Worm (Caenorhabditis elegans) whole organism, mixed stage, embryonic: Measurements from ENCODE around the gene rpl-26.
A peak's percentile ranks its signal among the peaks of the same experiment; 100 is the strongest.

Experiments used
- M03D4.4 ChIP-seq: sonication (generic microtip); optimal IDR thresholded peaks from 2 replicates; lab custom pipeline; 2017; ENCODE audit warnings: mild to moderate bottlenecking, missing genetic modification characterization, missing compliant biosample characterization
- bed-3 ChIP-seq: fragments of 200-800 bp; sonication (Bioruptor generic); optimal IDR thresholded peaks from 3 replicates; lab custom pipeline; 2018; ENCODE audit warnings: mild to moderate bottlenecking, missing genetic modification characterization, moderate library complexity, missing compliant biosample characterization
- blmp-1 ChIP-seq: fragments of 150-350 bp; optimal IDR thresholded peaks from 2 replicates; lab custom pipeline; 2014; ENCODE audit warnings: missing biosample characterization, missing genetic modification characterization
- ceh-39 ChIP-seq: fragments of 150-350 bp; optimal IDR thresholded peaks from 2 replicates; lab custom pipeline; 2014; ENCODE audit warnings: missing biosample characterization, missing genetic modification characterization
- ceh-43 ChIP-seq: fragments of 200-800 bp; sonication (Bioruptor generic); optimal IDR thresholded peaks from 2 replicates; lab custom pipeline; 2018; ENCODE audit warnings: mild to moderate bottlenecking, missing genetic modification characterization, moderate library complexity, missing compliant biosample characterization
- ceh-83 ChIP-seq: fragments of 200-800 bp; sonication (Bioruptor generic); optimal IDR thresholded peaks from 2 replicates; lab custom pipeline; 2018; ENCODE audit warnings: mild to moderate bottlenecking, missing genetic modification characterization, missing compliant biosample characterization
- cnd-1 ChIP-seq: fragments of 200-800 bp; sonication (Bioruptor generic); optimal IDR thresholded peaks from 2 replicates; lab custom pipeline; 2018; ENCODE audit warnings: mild to moderate bottlenecking, missing genetic modification characterization, missing compliant biosample characterization
- elt-1 ChIP-seq: sonication (generic microtip); optimal IDR thresholded peaks from 2 replicates; lab custom pipeline; 2017; ENCODE audit warnings: missing genetic modification characterization, mild to moderate bottlenecking, missing compliant biosample characterization, antibody characterized with exemption, moderate library complexity, borderline replicate concordance; ENCODE audit not compliant: insufficient read depth
- elt-3 ChIP-seq: fragments of 150-350 bp; optimal IDR thresholded peaks from 2 replicates; lab custom pipeline; 2014; ENCODE audit warnings: missing biosample characterization, missing genetic modification characterization
- flh-1 ChIP-seq: fragments of 200-800 bp; sonication (Bioruptor generic); optimal IDR thresholded peaks from 2 replicates; lab custom pipeline; 2018; ENCODE audit warnings: mild to moderate bottlenecking, missing genetic modification characterization, moderate library complexity, missing compliant biosample characterization
- hlh-1 ChIP-seq: fragments of 150-350 bp; optimal IDR thresholded peaks from 2 replicates; lab custom pipeline; 2014; ENCODE audit warnings: missing biosample characterization, missing genetic modification reagents, missing genetic modification characterization
- lin-13 ChIP-seq: fragments of 150-350 bp; optimal IDR thresholded peaks from 2 replicates; lab custom pipeline; 2014; ENCODE audit warnings: missing biosample characterization, missing genetic modification characterization
- lin-32 ChIP-seq: fragments of 200-800 bp; sonication (Bioruptor generic); optimal IDR thresholded peaks from 2 replicates; lab custom pipeline; 2018; ENCODE audit warnings: mild to moderate bottlenecking, missing genetic modification characterization, missing compliant biosample characterization
- lsy-2 ChIP-seq: fragments of 150-350 bp; optimal IDR thresholded peaks from 2 replicates; lab custom pipeline; 2014; ENCODE audit warnings: missing biosample characterization, missing genetic modification characterization
- mls-2 ChIP-seq: sonication (generic microtip); optimal IDR thresholded peaks from 2 replicates; lab custom pipeline; 2016; ENCODE audit warnings: mild to moderate bottlenecking, missing genetic modification characterization, moderate library complexity, missing compliant biosample characterization
- nhr-2 ChIP-seq: fragments of 150-350 bp; optimal IDR thresholded peaks from 2 replicates; lab custom pipeline; 2014; ENCODE audit warnings: missing biosample characterization, missing genetic modification characterization
- nhr-28 ChIP-seq: fragments of 150-350 bp; optimal IDR thresholded peaks from 2 replicates; lab custom pipeline; 2014; ENCODE audit warnings: missing biosample characterization, missing genetic modification characterization
- pha-4 ChIP-seq: fragments of 150-350 bp; optimal IDR thresholded peaks from 2 replicates; lab custom pipeline; 2018; ENCODE audit warnings: missing biosample characterization, missing genetic modification reagents, missing genetic modification characterization
- sem-2 ChIP-seq: fragments of 200-800 bp; sonication (Bioruptor generic); optimal IDR thresholded peaks from 2 replicates; lab custom pipeline; 2018; ENCODE audit warnings: mild to moderate bottlenecking, missing genetic modification characterization, missing compliant biosample characterization
- snpc-4 ChIP-seq: fragments of 150-350 bp; optimal IDR thresholded peaks from 2 replicates; lab custom pipeline; 2014; ENCODE audit warnings: missing biosample characterization, missing genetic modification characterization
- sptf-1 ChIP-seq: sonication (generic microtip); optimal IDR thresholded peaks from 2 replicates; lab custom pipeline; 2017; ENCODE audit warnings: mild to moderate bottlenecking, missing genetic modification characterization, moderate library complexity, missing compliant biosample characterization
- tbx-8 ChIP-seq: fragments of 200-800 bp; sonication (Bioruptor generic); optimal IDR thresholded peaks from 2 replicates; lab custom pipeline; 2018; ENCODE audit warnings: mild to moderate bottlenecking, missing genetic modification characterization, moderate library complexity, missing compliant biosample characterization
- unc-120 ChIP-seq: sonication (generic microtip); optimal IDR thresholded peaks from 2 replicates; lab custom pipeline; 2017; ENCODE audit warnings: missing genetic modification characterization, missing compliant biosample characterization; ENCODE audit not compliant: poor library complexity, severe bottlenecking
- unc-39 ChIP-seq: fragments of 150-350 bp; optimal IDR thresholded peaks from 2 replicates; lab custom pipeline; 2014; ENCODE audit warnings: missing biosample characterization, missing genetic modification characterization
- unc-62 ChIP-seq: fragments of 150-350 bp; optimal IDR thresholded peaks from 2 replicates; lab custom pipeline; 2014; ENCODE audit warnings: missing biosample characterization, missing genetic modification reagents, missing genetic modification characterization
- ztf-11 ChIP-seq: fragments of 150-350 bp; optimal IDR thresholded peaks from 2 replicates; lab custom pipeline; 2014; ENCODE audit warnings: missing biosample characterization, missing genetic modification characterization

Gene rpl-26

ce11 chrII:8573044-8573443 lies 29.5 kb upstream of the rpl-26 start, which contains the start of gene F54C9.7:
Gene F54C9.7, plus strand, starts transcription at chrII:8573344.
- TF ChIP-seq ceh-83 (GFP tag; lab: Kevin White, UChicago) (no peak), nhr-28 (tag; lab: Kevin White, UChicago) (no peak), hlh-1 (tag; lab: Kevin White, UChicago) (no peak), snpc-4 (tag; lab: Kevin White, UChicago) (no peak), lin-32 (no peak), elt-1 (tag; lab: Kevin White, UChicago) (no peak), blmp-1 (tag; lab: Kevin White, UChicago) (no peak), sptf-1 (no peak), M03D4.4 (no peak), unc-120 (no peak), bed-3 (GFP tag; lab: Kevin White, UChicago) (no peak), cnd-1 (tag; lab: Kevin White, UChicago) (no peak), tbx-8 (GFP tag; lab: Kevin White, UChicago) (no peak), elt-3 (tag; lab: Kevin White, UChicago) (no peak), nhr-2 (tag; lab: Kevin White, UChicago) (no peak)

ce11 chrII:8575184-8575583 lies 27.4 kb upstream of the rpl-26 start, which contains the start of gene puf-5:
Gene puf-5, plus strand, starts transcription at chrII:8575541.
- TF ChIP-seq bed-3 (GFP tag; lab: Kevin White, UChicago) (no peak), lin-13 (tag; lab: Kevin White, UChicago) (no peak), ztf-11 (tag; lab: Kevin White, UChicago) (no peak), pha-4 (tag; lab: Kevin White, UChicago) (no peak)
- TF ChIP-seq, all 35 proteins: peak for 0

- TF ChIP-seq ztf-11 (tag; lab: Kevin White, UChicago) = no peak
- peak; percentile 9 for TF ChIP-seq lsy-2
- TF ChIP-seq, all 35 proteins: peak for 1
These were observed 25.0 kb upstream of the rpl-26 start, which contains the start of gene F54C9.9 for ce11 chrII:8577509-8578099. Gene F54C9.9, plus strand, starts transcription at chrII:8578049.

- TF ChIP-seq flh-1 (GFP tag; lab: Kevin White, UChicago) (no peak), ceh-39 (no peak), M03D4.4 (no peak)
These were observed 20.9 kb upstream of the rpl-26 start, which contains the start of gene arl-1 for ce11 chrII:8581700-8582099. Gene arl-1, plus strand, starts transcription at chrII:8582000.

ce11 chrII:8583035-8583434 lies 19.6 kb upstream of the rpl-26 start:
- no peak for TF ChIP-seq tbx-8 (GFP tag; lab: Kevin White, UChicago)
- no peak for TF ChIP-seq lin-13 (tag; lab: Kevin White, UChicago)
- no peak for TF ChIP-seq unc-120
- no peak for TF ChIP-seq ztf-11 (tag; lab: Kevin White, UChicago)
- TF ChIP-seq ceh-43 (GFP tag; lab: Kevin White, UChicago) = no peak
- no peak for TF ChIP-seq bed-3 (GFP tag; lab: Kevin White, UChicago)
- no peak for TF ChIP-seq nhr-2 (tag; lab: Kevin White, UChicago)
- no peak for TF ChIP-seq unc-62
- no peak for TF ChIP-seq sem-2 (GFP tag; lab: Kevin White, UChicago)
- TF ChIP-seq lin-32 = no peak
- no peak for TF ChIP-seq nhr-28 (tag; lab: Kevin White, UChicago)
- no peak for TF ChIP-seq ceh-83 (GFP tag; lab: Kevin White, UChicago)

ce11 chrII:8585036-8585627 lies 17.5 kb upstream of the rpl-26 start, which contains the start of gene F54C9.11:
Gene F54C9.11, minus strand, starts transcription at chrII:8585086.
- TF ChIP-seq ztf-11 (tag; lab: Kevin White, UChicago) (no peak), nhr-28 (tag; lab: Kevin White, UChicago) (no peak), sem-2 (GFP tag; lab: Kevin White, UChicago) (no peak), mls-2 (tag; lab: Kevin White, UChicago) (no peak), ceh-39 (no peak), unc-39 (tag; lab: Kevin White, UChicago) (no peak), unc-62 (no peak), sptf-1 (no peak), snpc-4 (tag; lab: Kevin White, UChicago) (no peak), hlh-1 (tag; lab: Kevin White, UChicago) (no peak), blmp-1 (tag; lab: Kevin White, UChicago) (no peak)
